Fruit fly (Drosophila melanogaster) whole organism, prepupa: Measurements from ENCODE around the gene Ist1.

ENCODE experiments used
- CG15336 ChIP-seq: fragments of 200-800 bp; sonication (Bioruptor generic); IDR thresholded peaks from 2 replicates; pipeline ENCODE4 v1.3.6; 2022; ENCODE audit warnings: missing biosample characterization, missing genetic modification characterization
- CG6276 ChIP-seq: fragments of 200-800 bp; sonication (Bioruptor generic); optimal IDR thresholded peaks from 2 replicates; lab custom pipeline; 2017; ENCODE audit warnings: missing biosample characterization, mild to moderate bottlenecking, missing genetic modification characterization
- CG8119 ChIP-seq: fragments of 200-800 bp; sonication (Bioruptor generic); IDR thresholded peaks from 3 replicates; pipeline ENCODE4 v1.3.6; 2022; ENCODE audit warnings: missing biosample characterization, missing genetic modification characterization
- Gug ChIP-seq: fragments of 200-800 bp; sonication (Bioruptor generic); IDR thresholded peaks from 2 replicates; pipeline ENCODE4 v1.3.6; 2022; ENCODE audit warnings: missing biosample characterization, missing genetic modification characterization
- Sox15 ChIP-seq: fragments of 200-800 bp; sonication (Bioruptor generic); optimal IDR thresholded peaks from 3 replicates; lab custom pipeline; 2016; ENCODE audit warnings: missing biosample characterization, missing genetic modification characterization
- dac ChIP-seq: fragments of 200-800 bp; sonication (Bioruptor generic); optimal IDR thresholded peaks from 2 replicates; lab custom pipeline; 2017; ENCODE audit warnings: missing biosample characterization, mild to moderate bottlenecking, missing genetic modification characterization
- eg ChIP-seq: fragments of 200-800 bp; sonication (Bioruptor generic); IDR thresholded peaks from 3 replicates; pipeline ENCODE4 v1.3.6; 2022; ENCODE audit warnings: missing biosample characterization, missing genetic modification characterization

The Ist1 gene

DNA sequence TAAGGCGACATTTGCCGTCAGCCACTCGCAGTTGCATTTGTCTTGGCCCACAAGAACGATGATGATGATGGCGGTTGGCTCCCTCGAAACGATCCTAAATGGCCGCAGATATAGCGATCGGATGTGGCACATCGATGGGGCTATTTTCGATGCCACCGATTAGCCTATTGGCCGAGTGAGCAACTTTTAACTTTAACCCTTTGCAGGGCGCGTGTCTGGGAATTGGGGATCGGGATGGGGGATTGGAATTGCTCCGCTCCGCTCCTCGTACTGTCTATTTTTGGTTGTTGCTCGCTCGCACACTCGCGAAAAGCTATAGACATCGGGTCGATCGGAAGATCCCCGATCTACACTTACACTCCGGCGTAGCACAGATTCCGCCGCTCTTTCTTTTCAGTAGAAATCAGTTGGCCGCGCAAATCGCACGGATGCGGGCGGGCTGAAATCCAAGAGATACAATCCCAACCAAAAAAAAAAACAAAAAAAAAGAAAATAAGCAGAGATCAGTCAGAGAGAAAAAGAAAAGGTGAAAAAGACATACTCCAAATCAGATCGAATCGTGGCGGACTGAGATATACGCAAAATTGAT is 51.7 kb downstream of the Ist1 start, which contains the start of gene CG8519:
TSS of gene CG8519 (plus strand) at position 393 of the 589 bp plus-strand sequence.
- no peak for TF ChIP-seq dac
- TF ChIP-seq CG6276, result peak; percentile 1
- TF ChIP-seq Gug, result no peak
- TF ChIP-seq CG8119 (GFP tag; lab: Robert Waterston, UW), result peak; percentile 59; the same call in 2 of the 3 replicates
- peak; percentile 56 for TF ChIP-seq CG15336 (GFP tag; lab: Robert Waterston, UW)
- no peak for TF ChIP-seq Sox15
- peak; percentile 79 for TF ChIP-seq eg (GFP tag; lab: Robert Waterston, UW)
